Fruit fly (Drosophila melanogaster): ENCODE data around the gene CG6144.
A peak's percentile ranks its signal among the peaks of the same experiment; 100 is the strongest.

The CG6144 gene

DNA sequence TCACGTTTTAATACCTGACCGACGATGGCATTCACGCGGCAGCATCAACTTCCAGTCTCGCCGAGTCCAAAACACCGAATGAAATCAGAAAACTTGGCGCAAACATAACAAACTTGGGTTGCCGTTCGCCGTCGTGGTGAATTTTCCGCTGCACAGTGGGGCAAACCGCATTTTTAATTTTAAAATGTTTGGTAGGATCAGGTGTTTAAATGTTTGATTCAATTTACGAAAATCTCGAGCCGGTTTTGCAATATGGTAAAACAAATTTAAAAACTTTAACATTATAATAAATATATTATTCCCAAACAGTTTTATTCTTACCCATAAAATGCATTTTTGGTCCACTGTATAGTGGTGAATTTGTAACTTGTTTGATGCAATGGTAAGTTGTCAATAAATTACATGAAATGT, 14.2 kb upstream of the CG6144 start, which contains the start of gene RluA-1 (continued):
- TF ChIP-seq CG2875 (GFP tag; optimal IDR thresholded peaks at IDR 0.05) (peak; percentile 100), CG18619 (GFP tag; optimal IDR thresholded peaks at IDR 0.05) (peak; percentile 99), caup (GFP tag; optimal IDR thresholded peaks at IDR 0.05; ENCODE audit: severe bottlenecking) (peak; percentile 98), grn (GFP tag; optimal IDR thresholded peaks at IDR 0.05) (peak; percentile 91), CG6654 (GFP tag; optimal IDR thresholded peaks at IDR 0.05) (peak; percentile 94), CG11085 (GFP tag; IDR thresholded peaks at IDR 0.05) (peak; percentile 98), cwo (GFP tag; optimal IDR thresholded peaks at IDR 0.05) (peak; percentile 98), tap (tag; optimal IDR thresholded peaks at IDR 0.05) (peak; percentile 99), CG17912 (GFP tag; optimal IDR thresholded peaks at IDR 0.05) (peak; percentile 98), CG7839 (tag; optimal IDR thresholded peaks at IDR 0.05) (peak; percentile 99), twi (tag; optimal IDR thresholded peaks at IDR 0.05) (peak; percentile 99), kni (GFP tag; optimal IDR thresholded peaks at IDR 0.05) (peak; percentile 94), CG14860 (GFP tag; IDR thresholded peaks at IDR 0.05; ENCODE audit: partially characterized antibody) (peak; percentile 75), CG6254 (GFP tag; optimal IDR thresholded peaks at IDR 0.05) (peak; percentile 98), lilli (GFP tag; optimal IDR thresholded peaks at IDR 0.05) (peak; percentile 98), sens (GFP tag) (peak; percentile 99), E2f1 (GFP tag; IDR thresholded peaks at IDR 0.05) (peak; percentile 100), NK7.1 (GFP tag; optimal IDR thresholded peaks at IDR 0.05) (peak; percentile 86), CG13287 (GFP tag; IDR thresholded peaks at IDR 0.05; ENCODE audit: partially characterized antibody) (peak; percentile 80), H2.0 (GFP tag; IDR thresholded peaks at IDR 0.05) (peak; percentile 99), da (GFP tag; optimal IDR thresholded peaks at IDR 0.05) (peak; percentile 84), CG5245 (GFP tag; optimal IDR thresholded peaks at IDR 0.05) (peak; percentile 99), Xbp1 (GFP tag; optimal IDR thresholded peaks at IDR 0.05) (peak; percentile 99), inv (GFP tag; IDR thresholded peaks at IDR 0.05; ENCODE audit: partially characterized antibody) (peak; percentile 57), CG11695 (GFP tag; IDR thresholded peaks at IDR 0.05) (peak; percentile 99), Rx (GFP tag; IDR thresholded peaks at IDR 0.05) (peak; percentile 98), vnd (GFP tag; IDR thresholded peaks at IDR 0.05; ENCODE audit: partially characterized antibody) (no peak; the same call in 1 of the 3 replicates), Dad (GFP tag; optimal IDR thresholded peaks at IDR 0.05) (peak; percentile 97), Myb (GFP tag; optimal IDR thresholded peaks at IDR 0.05) (peak; percentile 70), CG42726 (GFP tag; IDR thresholded peaks at IDR 0.05; ENCODE audit: partially characterized antibody) (no peak), Dbx (GFP tag; IDR thresholded peaks at IDR 0.05) (peak; percentile 90), CG8478 (optimal IDR thresholded peaks at IDR 0.05) (no peak), eyg (GFP tag; optimal IDR thresholded peaks at IDR 0.05) (peak; percentile 79), CG6689 (GFP tag; IDR thresholded peaks at IDR 0.05) (peak; percentile 99), NfI (GFP tag; optimal IDR thresholded peaks at IDR 0.05) (peak; percentile 99), bsh (GFP tag; optimal IDR thresholded peaks at IDR 0.05) (peak; percentile 94 to 100), row (GFP tag; IDR thresholded peaks at IDR 0.05) (peak; percentile 99), ken (GFP tag; IDR thresholded peaks at IDR 0.05) (peak; percentile 99), CG18011 (GFP tag; optimal IDR thresholded peaks at IDR 0.05) (peak; percentile 92), HLHmδ (GFP tag; optimal IDR thresholded peaks at IDR 0.05) (peak; percentile 12), CG11696 (GFP tag; IDR thresholded peaks at IDR 0.05) (peak; percentile 98), eve (GFP tag; optimal IDR thresholded peaks at IDR 0.05) (peak in 1 of 2 experiments; percentile 96), CG1792 (GFP tag; optimal IDR thresholded peaks at IDR 0.05) (peak; percentile 90), CG4617 (GFP tag; optimal IDR thresholded peaks at IDR 0.05; ENCODE audit: borderline replicate concordance) (peak; percentile 99), abd-A (tag; optimal IDR thresholded peaks at IDR 0.05) (peak; percentile 92), mld (GFP tag; IDR thresholded peaks at IDR 0.05; ENCODE audit: partially characterized antibody) (0 out of 3 replicates have a peak, but pooled peaks have one; percentile 44), ewg (GFP tag; optimal IDR thresholded peaks at IDR 0.05) (peak; percentile 99), Dll (GFP tag; IDR thresholded peaks at IDR 0.05; ENCODE audit: partially characterized antibody) (peak; percentile 61; the same call in 3 of the 4 replicates), cas (GFP tag; IDR thresholded peaks at IDR 0.05) (peak; percentile 94), CG16815 (GFP tag; optimal IDR thresholded peaks at IDR 0.05) (peak; percentile 98)

Measured in whole organism, embryonic.